Fruit fly (Drosophila melanogaster) whole organism, embryonic: ENCODE results near the gene AstC-R1.

Experiments used
- Awh ChIP-seq: fragments of 200-800 bp; sonication (Bioruptor generic); IDR thresholded peaks from 2 replicates; pipeline ENCODE4, ENCODE4 v1.3.6; 2022; ENCODE audit warnings: missing biosample characterization, missing genetic modification characterization
- BEAF-32 ChIP-seq: fragments of 200-800 bp; sonication (Bioruptor generic); optimal IDR thresholded peaks from 3 replicates; lab custom pipeline; 2017; ENCODE audit warnings: missing biosample characterization, missing genetic modification characterization, mild to moderate bottlenecking, moderate library complexity, missing genetic modification reagents
- CG10565 ChIP-seq: fragments of 200-800 bp; sonication (Bioruptor generic); optimal IDR thresholded peaks from 3 replicates; lab custom pipeline; 2016; ENCODE audit warnings: missing biosample characterization, mild to moderate bottlenecking, missing genetic modification characterization
- CG12104 ChIP-seq: fragments of 200-800 bp; sonication (Bioruptor generic); optimal IDR thresholded peaks from 3 replicates; lab custom pipeline; 2016; ENCODE audit warnings: missing biosample characterization, missing genetic modification characterization
- CG12155 ChIP-seq: fragments of 200-800 bp; sonication (Bioruptor generic); optimal IDR thresholded peaks from 3 replicates; lab custom pipeline; 2016; ENCODE audit warnings: missing biosample characterization, missing genetic modification characterization
- CG12391 ChIP-seq: fragments of 200-800 bp; sonication (Bioruptor generic); optimal IDR thresholded peaks from 3 replicates; lab custom pipeline; 2018; ENCODE audit warnings: missing biosample characterization, mild to moderate bottlenecking, missing genetic modification characterization, moderate library complexity
- CG14965 ChIP-seq: fragments of 200-800 bp; sonication (Bioruptor generic); optimal IDR thresholded peaks from 2 replicates; lab custom pipeline; 2016; ENCODE audit warnings: missing biosample characterization, missing genetic modification characterization, borderline replicate concordance
- CG1603 ChIP-seq: fragments of 200-800 bp; sonication (Bioruptor generic); optimal IDR thresholded peaks from 2 replicates; lab custom pipeline; 2019; ENCODE audit warnings: missing biosample characterization, mild to moderate bottlenecking, missing genetic modification characterization, moderate library complexity
- CG1832 ChIP-seq: fragments of 200-800 bp; sonication (Bioruptor generic); optimal IDR thresholded peaks from 2 replicates; lab custom pipeline; 2017; ENCODE audit warnings: missing biosample characterization, mild to moderate bottlenecking, missing genetic modification characterization, inconsistent platforms
- CG2889 ChIP-seq: fragments of 200-800 bp; sonication (Bioruptor generic); IDR thresholded peaks from 3 replicates; pipeline ENCODE4 v1.3.6; 2022; ENCODE audit warnings: missing biosample characterization, missing genetic modification characterization
- CG31388 ChIP-seq: fragments of 200-800 bp; sonication (Bioruptor generic); optimal IDR thresholded peaks from 2 replicates; lab custom pipeline; 2016; ENCODE audit warnings: missing biosample characterization, missing genetic modification characterization
- CG4730 ChIP-seq: fragments of 200-800 bp; sonication (Bioruptor generic); IDR thresholded peaks from 2 replicates; pipeline ENCODE4 v1.3.6; 2022; ENCODE audit warnings: missing biosample characterization, missing genetic modification characterization
- CG5180 ChIP-seq: fragments of 200-800 bp; sonication (Bioruptor generic); optimal IDR thresholded peaks from 3 replicates; lab custom pipeline; 2017; ENCODE audit warnings: missing biosample characterization, missing genetic modification characterization, mild to moderate bottlenecking, moderate library complexity, missing genetic modification reagents
- CG5245 ChIP-seq: fragments of 200-800 bp; sonication (Bioruptor generic); optimal IDR thresholded peaks from 3 replicates; lab custom pipeline; 2016; ENCODE audit warnings: missing biosample characterization, missing genetic modification characterization
- CG8388 ChIP-seq: fragments of 200-800 bp; sonication (Bioruptor generic); optimal IDR thresholded peaks from 2 replicates; lab custom pipeline; 2019; ENCODE audit warnings: missing biosample characterization, mild to moderate bottlenecking, missing genetic modification characterization, moderate library complexity
- CrebB ChIP-seq: fragments of 200-800 bp; sonication (Bioruptor generic); optimal IDR thresholded peaks from 3 replicates; lab custom pipeline; 2018; ENCODE audit warnings: missing biosample characterization, mild to moderate bottlenecking, missing genetic modification characterization
- Drgx ChIP-seq: fragments of 200-800 bp; sonication (Bioruptor generic); IDR thresholded peaks from 2 replicates; pipeline ENCODE4 v1.3.6; 2022; ENCODE audit warnings: missing biosample characterization, missing genetic modification characterization
- Fer3 ChIP-seq: fragments of 200-800 bp; sonication (Bioruptor generic); optimal IDR thresholded peaks from 2 replicates; lab custom pipeline; 2018; ENCODE audit warnings: missing biosample characterization, mild to moderate bottlenecking, missing genetic modification characterization, moderate library complexity
- Gsc ChIP-seq: fragments of 200-800 bp; sonication (Bioruptor generic); IDR thresholded peaks from 2 replicates; pipeline ENCODE4 v1.3.6; 2022; ENCODE audit warnings: missing biosample characterization, missing genetic modification characterization
- HLH54F ChIP-seq: fragments of 200-800 bp; sonication (Bioruptor generic); optimal IDR thresholded peaks from 3 replicates; lab custom pipeline; 2016; ENCODE audit warnings: missing biosample characterization, missing genetic modification characterization
- Hr78 ChIP-seq, 2 experiments: fragments of 200-800 bp in 1 of 2; fragments of >200 bp in 1 of 2; sonication (Bioruptor generic) in 1 of 2; optimal IDR thresholded peaks; 2 replicates each; lab custom pipeline; 2017 to 2019; ENCODE audit warnings: missing biosample characterization in 2 of 2, missing genetic modification characterization in 2 of 2, mild to moderate bottlenecking in 1 of 2, moderate library complexity in 1 of 2
- Lim3 ChIP-seq: fragments of 200-800 bp; sonication (Bioruptor generic); IDR thresholded peaks from 2 replicates; pipeline ENCODE4 v1.3.6; 2022; ENCODE audit warnings: missing biosample characterization, missing genetic modification characterization
- MTF-1 ChIP-seq: fragments of 200-800 bp; sonication (Bioruptor generic); optimal IDR thresholded peaks from 2 replicates; lab custom pipeline; 2018; ENCODE audit warnings: missing biosample characterization, mild to moderate bottlenecking, missing genetic modification characterization, borderline replicate concordance
- NC2β ChIP-seq: fragments of 200-800 bp; sonication (Bioruptor generic); optimal IDR thresholded peaks from 2 replicates; lab custom pipeline; 2016; ENCODE audit warnings: missing biosample characterization, missing genetic modification characterization
- NFAT ChIP-seq: fragments of 200-800 bp; sonication (Bioruptor generic); IDR thresholded peaks from 2 replicates; pipeline ENCODE4 v1.3.6; 2022; ENCODE audit warnings: missing biosample characterization, missing genetic modification characterization
- Pdp1 ChIP-seq, 2 experiments: fragments of 200-800 bp; sonication (Bioruptor generic); optimal IDR thresholded peaks; 3 replicates each; lab custom pipeline; 2016; ENCODE audit warnings: missing biosample characterization in 2 of 2, missing genetic modification characterization in 2 of 2, mild to moderate bottlenecking in 1 of 2, moderate library complexity in 1 of 2
- Poxn ChIP-seq: fragments of 200-800 bp; sonication (Bioruptor generic); IDR thresholded peaks from 2 replicates; pipeline ENCODE4 v1.3.6; 2022; ENCODE audit warnings: missing biosample characterization, missing genetic modification characterization
- Sox100B ChIP-seq: fragments of 200-800 bp; sonication (Bioruptor generic); optimal IDR thresholded peaks from 3 replicates; lab custom pipeline; 2018; ENCODE audit warnings: missing biosample characterization, mild to moderate bottlenecking, missing genetic modification characterization
- Sox102F ChIP-seq: fragments of 200-800 bp; sonication (Bioruptor generic); optimal IDR thresholded peaks from 2 replicates; lab custom pipeline; 2018; ENCODE audit warnings: missing biosample characterization, mild to moderate bottlenecking, missing genetic modification characterization, moderate library complexity
- Spps ChIP-seq: fragments of 200-800 bp; sonication (Bioruptor generic); optimal IDR thresholded peaks from 2 replicates; lab custom pipeline; 2018; ENCODE audit warnings: missing biosample characterization, mild to moderate bottlenecking, missing genetic modification characterization
- Ssrp ChIP-seq: fragments of 200-800 bp; sonication (Bioruptor generic); optimal IDR thresholded peaks from 2 replicates; lab custom pipeline; 2018; ENCODE audit warnings: missing biosample characterization, mild to moderate bottlenecking, missing genetic modification characterization, moderate library complexity
- cwo ChIP-seq: fragments of 200-800 bp; sonication (Bioruptor generic); optimal IDR thresholded peaks from 3 replicates; lab custom pipeline; 2017; ENCODE audit warnings: missing biosample characterization, missing genetic modification characterization, mild to moderate bottlenecking, moderate library complexity, missing genetic modification reagents
- dmrt11E ChIP-seq: fragments of 200-800 bp; sonication (Bioruptor generic); optimal IDR thresholded peaks from 3 replicates; lab custom pipeline; 2018; ENCODE audit warnings: missing biosample characterization, mild to moderate bottlenecking, missing genetic modification characterization, moderate library complexity
- en ChIP-seq: fragments of 200-800 bp; sonication (Bioruptor generic); optimal IDR thresholded peaks from 2 replicates; lab custom pipeline; 2016; ENCODE audit warnings: missing biosample characterization, missing genetic modification characterization
- fd64A ChIP-seq: fragments of 200-800 bp; sonication (Bioruptor generic); optimal IDR thresholded peaks from 3 replicates; lab custom pipeline; 2018; ENCODE audit warnings: missing biosample characterization, mild to moderate bottlenecking, missing genetic modification characterization
- gcm2 ChIP-seq: fragments of 200-800 bp; sonication (Bioruptor generic); optimal IDR thresholded peaks from 2 replicates; lab custom pipeline; 2016; ENCODE audit warnings: missing biosample characterization, missing genetic modification characterization
- grn ChIP-seq: fragments of 200-800 bp; sonication (Bioruptor generic); optimal IDR thresholded peaks from 3 replicates; lab custom pipeline; 2017; ENCODE audit warnings: missing biosample characterization, missing genetic modification characterization
- gsb-n ChIP-seq: fragments of 200-800 bp; sonication (Bioruptor generic); optimal IDR thresholded peaks from 3 replicates; lab custom pipeline; 2018; ENCODE audit warnings: missing biosample characterization, mild to moderate bottlenecking, missing genetic modification characterization
- hkb ChIP-seq, 2 experiments: fragments of 200-800 bp in 1 of 2; fragments of >200 bp in 1 of 2; sonication (Bioruptor generic) in 1 of 2; IDR thresholded peaks in 1 of 2; optimal IDR thresholded peaks in 1 of 2; 2 replicates each; pipeline versions ENCODE4 v1.3.6 to Lab custom; 2017 to 2022; ENCODE audit warnings: missing biosample characterization in 1 of 2, missing genetic modification characterization in 1 of 2
- jigr1 ChIP-seq: fragments of 200-800 bp; sonication (Bioruptor generic); IDR thresholded peaks from 3 replicates; pipeline ENCODE4 v1.3.6; 2022; ENCODE audit warnings: missing biosample characterization, missing genetic modification characterization
- kay ChIP-seq: fragments of 200-800 bp; sonication (Bioruptor generic); optimal IDR thresholded peaks from 2 replicates; lab custom pipeline; 2016; ENCODE audit warnings: missing biosample characterization, missing genetic modification characterization
- lilli ChIP-seq: fragments of 200-800 bp; sonication (Bioruptor generic); optimal IDR thresholded peaks from 3 replicates; lab custom pipeline; 2016; ENCODE audit warnings: missing biosample characterization, missing genetic modification characterization
- mirr ChIP-seq: fragments of 200-800 bp; sonication (Bioruptor generic); optimal IDR thresholded peaks from 3 replicates; lab custom pipeline; 2018; ENCODE audit warnings: missing biosample characterization, mild to moderate bottlenecking, missing genetic modification characterization
- oc ChIP-seq: fragments of 200-800 bp; sonication (Bioruptor generic); optimal IDR thresholded peaks from 2 replicates; lab custom pipeline; 2018; ENCODE audit warnings: missing biosample characterization, mild to moderate bottlenecking, missing genetic modification characterization, moderate library complexity
- stc ChIP-seq: fragments of 200-800 bp; sonication (Bioruptor generic); IDR thresholded peaks from 2 replicates; pipeline ENCODE4 v1.3.6; 2022; ENCODE audit warnings: missing biosample characterization, missing genetic modification characterization
- tup ChIP-seq: fragments of 200-800 bp; sonication (Bioruptor generic); optimal IDR thresholded peaks from 2 replicates; lab custom pipeline; 2016; ENCODE audit warnings: missing biosample characterization, mild to moderate bottlenecking, missing genetic modification characterization, moderate library complexity
- unc-4 ChIP-seq: fragments of 200-800 bp; sonication (Bioruptor generic); IDR thresholded peaks from 2 replicates; pipeline ENCODE4 v1.3.6; 2022; ENCODE audit warnings: missing biosample characterization, missing genetic modification characterization; ENCODE audit not compliant: partially characterized antibody
- zen2 ChIP-seq: fragments of 200-800 bp; sonication (Bioruptor generic); IDR thresholded peaks from 3 replicates; pipeline ENCODE4 v1.3.6; 2022; ENCODE audit warnings: missing biosample characterization, missing genetic modification characterization; ENCODE audit not compliant: partially characterized antibody

Gene AstC-R1

DNA sequence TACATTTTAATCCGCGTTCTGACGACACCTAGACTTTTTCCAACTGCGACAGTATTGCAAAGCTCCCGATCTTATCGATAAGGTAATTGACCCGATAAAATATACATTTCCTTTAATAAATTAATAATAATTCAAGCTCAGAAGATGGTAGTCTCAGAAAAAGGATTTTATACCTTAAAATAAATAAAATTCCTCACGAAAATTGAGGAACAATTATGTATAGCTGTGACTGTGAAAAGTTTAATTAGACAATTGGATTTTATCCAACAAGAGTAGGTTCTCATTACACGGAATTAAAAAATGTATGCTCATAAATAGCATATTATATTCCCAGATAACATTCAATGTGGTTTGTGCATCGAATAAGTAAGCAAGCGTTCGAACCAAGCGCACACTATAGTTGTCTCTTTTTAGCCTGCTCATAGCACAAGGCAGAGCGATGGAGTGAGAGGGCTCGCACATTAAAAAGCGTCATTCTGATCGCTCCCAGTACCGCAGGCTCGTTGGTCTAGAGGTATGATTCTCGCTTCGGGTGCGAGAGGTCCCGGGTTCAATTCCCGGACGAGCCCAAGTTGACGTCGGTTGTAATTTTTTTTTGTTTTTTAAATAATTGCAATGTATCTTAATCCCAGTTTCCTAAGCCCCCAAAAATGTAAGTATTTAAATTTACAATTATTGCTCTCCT, 58.0 kb downstream of the AstC-R1 start, which contains the start of the genes CG13380 and CG4174 (continued):
- TF ChIP-seq Lim3 (GFP tag; lab: Robert Waterston, UW) (no peak), BEAF-32 (GFP tag; lab: Kevin White, UChicago) (peak; percentile 20), CG12155 (no peak), fd64A (GFP tag; lab: Kevin White, UChicago) (no peak), CG14965 (GFP tag; lab: Kevin White, UChicago) (no peak), Hr78 (GFP tag; optimal IDR thresholded peaks at IDR 0.05; lab: Kevin White, UChicago) (no peak), CG2889 (GFP tag; lab: Robert Waterston, UW) (no peak), CG12391 (tag; lab: Kevin White, UChicago) (no peak), stc (GFP tag; lab: Robert Waterston, UW) (0 out of 2 replicates have a peak, but pooled peaks have one; percentile 15), CG12104 (GFP tag; lab: Kevin White, UChicago) (no peak), tup (GFP tag; lab: Kevin White, UChicago) (no peak), en (GFP tag; lab: Kevin White, UChicago) (no peak), CG31388 (GFP tag; lab: Kevin White, UChicago) (no peak), grn (no peak), CG10565 (GFP tag; lab: Kevin White, UChicago) (no peak), gsb-n (tag; lab: Kevin White, UChicago) (peak; percentile 11), Poxn (GFP tag; lab: Robert Waterston, UW) (no peak), hkb (optimal IDR thresholded peaks at IDR 0.05; lab: Kevin White, UChicago) (no peak), hkb (GFP tag; IDR thresholded peaks at IDR 0.05; lab: Robert Waterston, UW) (no peak), Drgx (GFP tag; lab: Robert Waterston, UW) (no peak), jigr1 (GFP tag; lab: Robert Waterston, UW) (no peak), Fer3 (tag; lab: Kevin White, UChicago) (no peak), CG5245 (GFP tag; lab: Kevin White, UChicago) (no peak), kay (GFP tag; lab: Kevin White, UChicago) (no peak), CG8388 (no peak), cwo (no peak), Sox102F (GFP tag; lab: Kevin White, UChicago) (no peak), CG1603 (peak; percentile 61), Awh (GFP tag; lab: Robert Waterston, UW) (0 out of 2 replicates have a peak, but pooled peaks have one; percentile 15), CrebB (no peak), NFAT (GFP tag; lab: Robert Waterston, UW) (no peak), Spps (tag; lab: Kevin White, UChicago) (no peak), MTF-1 (GFP tag; lab: Kevin White, UChicago) (no peak), Pdp1 (GFP tag; optimal IDR thresholded peaks at IDR 0.05; lab: Kevin White, UChicago) (no peak), NC2β (GFP tag; lab: Kevin White, UChicago) (no peak), CG5180 (GFP tag; lab: Kevin White, UChicago) (no peak), zen2 (peak; percentile 87; the same call in 2 of the 3 replicates), unc-4 (peak; percentile 52; the same call in 1 of the 2 replicates), dmrt11E (tag; lab: Kevin White, UChicago) (no peak), lilli (no peak), mirr (GFP tag; lab: Kevin White, UChicago) (no peak), HLH54F (GFP tag; lab: Kevin White, UChicago) (no peak), gcm2 (GFP tag; lab: Kevin White, UChicago) (no peak), Sox100B (GFP tag; lab: Kevin White, UChicago) (no peak), CG4730 (no peak), oc (no peak), CG1832 (GFP tag; lab: Kevin White, UChicago) (peak; percentile 77), Gsc (GFP tag; lab: Robert Waterston, UW) (no peak), Ssrp (tag; lab: Kevin White, UChicago) (no peak)
